Worm (Caenorhabditis elegans) whole organism, young adult: ENCODE data around the gene him-18.

Experiments
- efl-1 ChIP-seq: fragments of 150-350 bp; optimal IDR thresholded peaks from 2 replicates; lab custom pipeline; 2014; ENCODE audit warnings: missing biosample characterization, missing genetic modification reagents, missing genetic modification characterization
- unc-62 ChIP-seq: fragments of 150-350 bp; optimal IDR thresholded peaks from 2 replicates; lab custom pipeline; 2014; ENCODE audit warnings: missing biosample characterization, missing genetic modification reagents, missing genetic modification characterization

DNA sequence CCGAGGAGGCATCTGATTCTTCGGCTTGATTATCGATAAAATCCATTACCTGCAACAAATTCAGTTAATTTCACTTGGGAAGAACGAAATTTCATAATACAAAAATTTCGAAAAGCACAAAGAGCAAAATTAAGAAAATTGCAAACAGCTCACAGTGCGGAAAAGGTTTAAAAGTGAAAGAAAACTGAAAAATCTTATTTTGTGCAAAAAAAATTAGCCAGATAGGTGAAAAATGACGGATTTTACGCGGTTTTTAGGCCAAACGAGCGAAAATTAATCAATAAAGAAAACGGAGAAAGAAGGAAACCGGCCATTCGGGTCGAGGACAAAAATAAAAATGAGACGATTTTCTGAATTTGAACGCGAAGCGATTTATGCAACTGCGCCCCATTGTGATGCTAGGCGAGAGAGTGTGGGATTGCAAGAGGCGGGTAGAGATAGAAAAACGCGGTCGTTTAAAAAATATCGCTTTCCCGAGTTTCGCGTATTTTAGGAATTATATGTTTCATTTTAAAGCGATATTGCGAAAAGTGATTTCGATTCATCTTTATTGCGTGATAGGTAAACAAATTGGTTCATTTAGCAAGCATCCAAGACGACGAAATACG, 5.7 kb upstream of the him-18 start, which contains the start of gene emb-5:
- TF ChIP-seq efl-1 (GFP tag; lab: Kevin White, UChicago) (peak; percentile 58), unc-62 (no peak)
